Worm (Caenorhabditis elegans) whole organism, young adult: ENCODE measurements around the gene F35D2.1.

Experiments
- F33H1.4 ChIP-seq: fragments of 200-800 bp; sonication (Bioruptor generic); IDR thresholded peaks from 2 replicates; pipeline ENCODE4 v1.3.6; 2022; ENCODE audit warnings: missing genetic modification reagents, missing genetic modification characterization, missing compliant biosample characterization
- ceh-27 ChIP-seq: fragments of 200-800 bp; sonication (Bioruptor generic); optimal IDR thresholded peaks from 2 replicates; lab custom pipeline; 2018; ENCODE audit warnings: mild to moderate bottlenecking, missing genetic modification characterization, moderate library complexity, missing compliant biosample characterization
- lag-1 ChIP-seq: fragments of 200-800 bp; sonication (Bioruptor generic); IDR thresholded peaks from 2 replicates; pipeline ENCODE4 v1.3.6; 2022; ENCODE audit warnings: missing genetic modification reagents, missing genetic modification characterization, missing compliant biosample characterization
- lsl-1 ChIP-seq: fragments of 200-800 bp; sonication (Bioruptor generic); optimal IDR thresholded peaks from 2 replicates; lab custom pipeline; 2018; ENCODE audit warnings: mild to moderate bottlenecking, missing genetic modification characterization, moderate library complexity, missing compliant biosample characterization
- sdz-38 ChIP-seq: sonication (generic microtip); optimal IDR thresholded peaks from 2 replicates; lab custom pipeline; 2016; ENCODE audit warnings: missing genotype, missing genetic modification characterization, missing compliant biosample characterization
- sea-2 ChIP-seq: fragments of 200-800 bp; sonication (Bioruptor generic); IDR thresholded peaks from 2 replicates; pipeline ENCODE4 v1.3.6; 2022; ENCODE audit warnings: missing genetic modification characterization, missing compliant biosample characterization
- unc-62 ChIP-seq: fragments of 150-350 bp; optimal IDR thresholded peaks from 2 replicates; lab custom pipeline; 2014; ENCODE audit warnings: missing biosample characterization, missing genetic modification reagents, missing genetic modification characterization
- zfh-2 ChIP-seq: fragments of 200-800 bp; sonication (Bioruptor generic); conservative IDR thresholded peaks from 2 replicates; pipeline ENCODE4 v1.3.6; 2022; ENCODE audit warnings: missing genetic modification reagents, missing genetic modification characterization, missing compliant biosample characterization
- ztf-28 ChIP-seq: fragments of 200-800 bp; sonication (Bioruptor generic); IDR thresholded peaks from 2 replicates; pipeline ENCODE4 v1.3.6; 2022; ENCODE audit warnings: missing genetic modification reagents, missing genetic modification characterization, missing compliant biosample characterization

DNA sequence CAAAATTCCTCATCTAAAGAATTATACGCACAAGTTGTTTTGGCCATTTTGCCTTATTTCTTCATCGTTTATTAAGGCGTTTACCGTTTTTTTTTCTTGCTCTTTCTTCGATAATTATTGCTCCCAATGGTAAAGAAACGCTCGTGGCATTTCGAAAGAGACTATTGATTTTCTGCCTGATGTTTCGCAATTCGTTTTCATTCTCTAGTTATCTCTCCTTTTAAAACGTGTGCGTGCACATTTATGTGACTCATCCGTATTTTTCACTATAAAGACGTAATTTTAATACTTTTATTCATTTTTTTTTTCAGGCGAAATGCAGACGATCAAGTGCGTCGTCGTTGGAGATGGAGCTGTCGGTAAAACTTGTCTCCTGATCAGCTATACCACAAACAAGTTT, 40.4 kb downstream of the F35D2.1 start, which contains the start of gene cdc-42:
- no peak for TF ChIP-seq F33H1.4 (GFP tag; lab: Robert Waterston, UW)
- no peak for TF ChIP-seq ceh-27
- TF ChIP-seq sea-2 (GFP tag; lab: Robert Waterston, UW), result no peak
- no peak for TF ChIP-seq lag-1 (GFP tag; lab: Robert Waterston, UW)
- TF ChIP-seq unc-62 (GFP tag; lab: Kevin White, UChicago), result no peak
- TF ChIP-seq zfh-2 (GFP tag; lab: Robert Waterston, UW), result no peak
- TF ChIP-seq lsl-1, result no peak
- TF ChIP-seq sdz-38 (tag; lab: Kevin White, UChicago), result no peak
- no peak for TF ChIP-seq ztf-28
